Fruit fly (Drosophila melanogaster) whole organism, prepupa: ENCODE measurements around the gene CG42660.

Source experiments
- Blimp-1 ChIP-seq: fragments of 200-800 bp; sonication (Bioruptor generic); optimal IDR thresholded peaks from 3 replicates; lab custom pipeline; 2017; ENCODE audit warnings: missing biosample characterization, missing genetic modification characterization, mild to moderate bottlenecking, moderate library complexity, missing genetic modification reagents
- CG10631 ChIP-seq: fragments of 200-800 bp; sonication (Bioruptor generic); optimal IDR thresholded peaks from 2 replicates; lab custom pipeline; 2016; ENCODE audit warnings: missing biosample characterization, missing genetic modification characterization
- CG11902 ChIP-seq: fragments of 200-800 bp; sonication (Bioruptor generic); optimal IDR thresholded peaks from 3 replicates; lab custom pipeline; 2016; ENCODE audit warnings: missing biosample characterization, missing genetic modification characterization
- CG15336 ChIP-seq: fragments of 200-800 bp; sonication (Bioruptor generic); IDR thresholded peaks from 2 replicates; pipeline ENCODE4 v1.3.6; 2022; ENCODE audit warnings: missing biosample characterization, missing genetic modification characterization
- CG1621 ChIP-seq: fragments of 200-800 bp; sonication (Bioruptor generic); optimal IDR thresholded peaks from 3 replicates; lab custom pipeline; 2018; ENCODE audit warnings: missing biosample characterization, mild to moderate bottlenecking, missing genetic modification characterization
- CG3032 ChIP-seq: fragments of 200-800 bp; optimal IDR thresholded peaks from 2 replicates; lab custom pipeline; 2019; ENCODE audit warnings: missing biosample characterization, mild to moderate bottlenecking, missing genetic modification characterization, moderate library complexity
- CG31627 ChIP-seq: fragments of 200-800 bp; sonication (Bioruptor generic); optimal IDR thresholded peaks from 3 replicates; lab custom pipeline; 2016; ENCODE audit warnings: missing biosample characterization, missing genetic modification characterization
- CG32006 ChIP-seq: fragments of 200-800 bp; sonication (Bioruptor generic); optimal IDR thresholded peaks from 3 replicates; lab custom pipeline; 2017; ENCODE audit warnings: missing biosample characterization, mild to moderate bottlenecking, missing genetic modification characterization
- CG34406 ChIP-seq: fragments of 200-800 bp; sonication (Bioruptor generic); optimal IDR thresholded peaks from 3 replicates; lab custom pipeline; 2016; ENCODE audit warnings: missing biosample characterization, missing genetic modification characterization
- CG3919 ChIP-seq: fragments of 200-800 bp; sonication (Bioruptor generic); optimal IDR thresholded peaks from 3 replicates; lab custom pipeline; 2016; ENCODE audit warnings: missing biosample characterization, missing genetic modification characterization
- CG4318 ChIP-seq: fragments of 200-800 bp; sonication (Bioruptor generic); optimal IDR thresholded peaks from 3 replicates; lab custom pipeline; 2017; ENCODE audit warnings: missing biosample characterization, mild to moderate bottlenecking, missing genetic modification characterization
- CG6163 ChIP-seq: fragments of 200-800 bp; sonication (Bioruptor generic); IDR thresholded peaks from 3 replicates; pipeline ENCODE4 v1.3.6; 2022; ENCODE audit warnings: missing biosample characterization, missing genetic modification characterization
- CG6276 ChIP-seq: fragments of 200-800 bp; sonication (Bioruptor generic); optimal IDR thresholded peaks from 2 replicates; lab custom pipeline; 2017; ENCODE audit warnings: missing biosample characterization, mild to moderate bottlenecking, missing genetic modification characterization
- CG6792 ChIP-seq: fragments of 200-800 bp; sonication (Bioruptor generic); optimal IDR thresholded peaks from 3 replicates; lab custom pipeline; 2016; ENCODE audit warnings: missing biosample characterization, missing genetic modification characterization
- CG6808 ChIP-seq: fragments of 200-800 bp; sonication (Bioruptor generic); optimal IDR thresholded peaks from 3 replicates; lab custom pipeline; 2017; ENCODE audit warnings: missing biosample characterization, missing genetic modification characterization, mild to moderate bottlenecking, moderate library complexity, missing genetic modification reagents
- CG6854 ChIP-seq: fragments of 200-800 bp; sonication (Bioruptor generic); optimal IDR thresholded peaks from 2 replicates; lab custom pipeline; 2017; ENCODE audit warnings: missing biosample characterization, mild to moderate bottlenecking, missing genetic modification characterization
- CG7368 ChIP-seq: fragments of 200-800 bp; sonication (Bioruptor generic); optimal IDR thresholded peaks from 3 replicates; lab custom pipeline; 2016; ENCODE audit warnings: missing biosample characterization, missing genetic modification characterization
- CG8119 ChIP-seq: fragments of 200-800 bp; sonication (Bioruptor generic); IDR thresholded peaks from 3 replicates; pipeline ENCODE4 v1.3.6; 2022; ENCODE audit warnings: missing biosample characterization, missing genetic modification characterization
- CG8319 ChIP-seq: fragments of 200-800 bp; sonication (Bioruptor generic); optimal IDR thresholded peaks from 3 replicates; lab custom pipeline; 2016; ENCODE audit warnings: missing biosample characterization, missing genetic modification characterization
- CG8632 ChIP-seq: fragments of 200-800 bp; sonication (Bioruptor generic); optimal IDR thresholded peaks from 3 replicates; lab custom pipeline; 2016; ENCODE audit warnings: missing biosample characterization, missing genetic modification characterization
- CG9139 ChIP-seq: fragments of 200-800 bp; sonication (Bioruptor generic); optimal IDR thresholded peaks from 3 replicates; lab custom pipeline; 2017; ENCODE audit warnings: missing biosample characterization, mild to moderate bottlenecking, missing genetic modification characterization
- Eip75B ChIP-seq: fragments of 200-800 bp; sonication (Bioruptor generic); optimal IDR thresholded peaks from 3 replicates; lab custom pipeline; 2016; ENCODE audit warnings: missing biosample characterization, missing genetic modification characterization
- Eip78C ChIP-seq: fragments of 200-800 bp; sonication (Bioruptor generic); peaks from one replicate; lab custom pipeline; 2016; ENCODE audit warnings: missing biosample characterization, missing genetic modification characterization
- Eip93F ChIP-seq: fragments of 200-800 bp; sonication (Bioruptor generic); optimal IDR thresholded peaks from 2 replicates; lab custom pipeline; 2016; ENCODE audit warnings: missing biosample characterization, mild to moderate bottlenecking, missing genetic modification characterization
- Ets21C ChIP-seq: fragments of 200-800 bp; sonication (Bioruptor generic); optimal IDR thresholded peaks from 3 replicates; lab custom pipeline; 2016; ENCODE audit warnings: missing biosample characterization, missing genetic modification characterization
- Ets96B ChIP-seq: fragments of 200-800 bp; optimal IDR thresholded peaks from 2 replicates; lab custom pipeline; 2019; ENCODE audit warnings: missing biosample characterization, mild to moderate bottlenecking, missing genetic modification characterization, moderate library complexity
- Gug ChIP-seq: fragments of 200-800 bp; sonication (Bioruptor generic); IDR thresholded peaks from 2 replicates; pipeline ENCODE4 v1.3.6; 2022; ENCODE audit warnings: missing biosample characterization, missing genetic modification characterization
- Hr38 ChIP-seq: sonication (Bioruptor generic); optimal IDR thresholded peaks from 2 replicates; lab custom pipeline; 2016; ENCODE audit warnings: missing biosample characterization, missing genetic modification characterization
- Hr39 ChIP-seq: fragments of 200-800 bp; sonication (Bioruptor generic); optimal IDR thresholded peaks from 2 replicates; lab custom pipeline; 2016; ENCODE audit warnings: missing biosample characterization, missing genetic modification characterization
- Hr4 ChIP-seq: fragments of 200-800 bp; sonication (Bioruptor generic); optimal IDR thresholded peaks from 3 replicates; lab custom pipeline; 2016; ENCODE audit warnings: missing biosample characterization, missing genetic modification characterization
- Met ChIP-seq: fragments of 200-800 bp; sonication (Bioruptor generic); optimal IDR thresholded peaks from 3 replicates; lab custom pipeline; 2016; ENCODE audit warnings: missing biosample characterization, missing genetic modification characterization
- Smox ChIP-seq: fragments of 200-800 bp; sonication (Bioruptor generic); optimal IDR thresholded peaks from 3 replicates; lab custom pipeline; 2016; ENCODE audit warnings: missing biosample characterization, missing genetic modification characterization
- Sox102F ChIP-seq: fragments of 200-800 bp; sonication (Bioruptor generic); optimal IDR thresholded peaks from 2 replicates; lab custom pipeline; 2016; ENCODE audit warnings: missing biosample characterization, mild to moderate bottlenecking, missing genetic modification characterization
- Sox14 ChIP-seq: fragments of 200-800 bp; sonication (Bioruptor generic); optimal IDR thresholded peaks from 3 replicates; lab custom pipeline; 2016; ENCODE audit warnings: missing biosample characterization, missing genetic modification characterization
- Sox15 ChIP-seq: fragments of 200-800 bp; sonication (Bioruptor generic); optimal IDR thresholded peaks from 3 replicates; lab custom pipeline; 2016; ENCODE audit warnings: missing biosample characterization, missing genetic modification characterization
- achi ChIP-seq: fragments of 200-800 bp; sonication (Bioruptor generic); optimal IDR thresholded peaks from 3 replicates; lab custom pipeline; 2016; ENCODE audit warnings: missing biosample characterization, missing genetic modification characterization
- acj6 ChIP-seq: fragments of 200-800 bp; sonication (Bioruptor generic); optimal IDR thresholded peaks from 3 replicates; lab custom pipeline; 2016; ENCODE audit warnings: missing biosample characterization, missing genetic modification characterization
- cyc ChIP-seq: fragments of 200-800 bp; sonication (Bioruptor generic); optimal IDR thresholded peaks from 3 replicates; lab custom pipeline; 2016; ENCODE audit warnings: missing biosample characterization, missing genetic modification characterization
- dac ChIP-seq: fragments of 200-800 bp; sonication (Bioruptor generic); optimal IDR thresholded peaks from 2 replicates; lab custom pipeline; 2017; ENCODE audit warnings: missing biosample characterization, mild to moderate bottlenecking, missing genetic modification characterization
- dsx ChIP-seq: fragments of 200-800 bp; optimal IDR thresholded peaks from 3 replicates; lab custom pipeline; 2019; ENCODE audit warnings: missing biosample characterization, mild to moderate bottlenecking, missing genetic modification characterization, moderate library complexity; ENCODE audit not compliant: poor library complexity, severe bottlenecking
- eg ChIP-seq: fragments of 200-800 bp; sonication (Bioruptor generic); IDR thresholded peaks from 3 replicates; pipeline ENCODE4 v1.3.6; 2022; ENCODE audit warnings: missing biosample characterization, missing genetic modification characterization
- esn ChIP-seq: fragments of 200-800 bp; sonication (Bioruptor generic); optimal IDR thresholded peaks from 2 replicates; lab custom pipeline; 2016; ENCODE audit warnings: missing biosample characterization, mild to moderate bottlenecking, missing genetic modification characterization, moderate library complexity
- fd59A ChIP-seq: fragments of 200-800 bp; sonication (Bioruptor generic); optimal IDR thresholded peaks from 2 replicates; lab custom pipeline; 2017; ENCODE audit warnings: missing biosample characterization, mild to moderate bottlenecking, missing genetic modification characterization, missing genetic modification reagents
- fd85E ChIP-seq: fragments of 200-800 bp; sonication (Bioruptor generic); optimal IDR thresholded peaks from 3 replicates; lab custom pipeline; 2016; ENCODE audit warnings: missing biosample characterization, missing genetic modification characterization
- fkh ChIP-seq: fragments of 200-800 bp; sonication (Bioruptor generic); optimal IDR thresholded peaks from 3 replicates; lab custom pipeline; 2017; ENCODE audit warnings: missing biosample characterization, mild to moderate bottlenecking, missing genetic modification characterization, moderate library complexity
- lz ChIP-seq: fragments of 200-800 bp; sonication (Bioruptor generic); optimal IDR thresholded peaks from 3 replicates; lab custom pipeline; 2016; ENCODE audit warnings: missing biosample characterization, missing genetic modification characterization
- net ChIP-seq: fragments of 200-800 bp; sonication (Bioruptor generic); optimal IDR thresholded peaks from 3 replicates; lab custom pipeline; 2016; ENCODE audit warnings: missing biosample characterization, missing genetic modification characterization
- pdm3 ChIP-seq: fragments of 200-800 bp; sonication (Bioruptor generic); optimal IDR thresholded peaks from 3 replicates; lab custom pipeline; 2016; ENCODE audit warnings: missing biosample characterization, missing genetic modification characterization
- salr ChIP-seq, 2 experiments: fragments of 200-800 bp; sonication (Bioruptor generic); optimal IDR thresholded peaks; 3 replicates each; lab custom pipeline; 2016 to 2018; ENCODE audit warnings: missing biosample characterization in 2 of 2, missing genetic modification characterization in 2 of 2, mild to moderate bottlenecking in 1 of 2
- spab ChIP-seq: fragments of 200-800 bp; sonication (Bioruptor generic); optimal IDR thresholded peaks from 2 replicates; lab custom pipeline; 2017; ENCODE audit warnings: missing biosample characterization, mild to moderate bottlenecking, missing genetic modification characterization, missing genetic modification reagents
- svp ChIP-seq: fragments of 200-800 bp; sonication (Bioruptor generic); peaks from one replicate; lab custom pipeline; 2016; ENCODE audit warnings: missing biosample characterization, missing genetic modification characterization
- topi ChIP-seq: fragments of 200-800 bp; sonication (Bioruptor generic); optimal IDR thresholded peaks from 3 replicates; lab custom pipeline; 2016; ENCODE audit warnings: missing biosample characterization, missing genetic modification characterization
- vri ChIP-seq: fragments of 200-800 bp; sonication (Bioruptor generic); optimal IDR thresholded peaks from 3 replicates; lab custom pipeline; 2016; ENCODE audit warnings: missing biosample characterization, mild to moderate bottlenecking, missing genetic modification characterization

The CG42660 gene

dm6 chr3L:7433325-7433827, 31.9 kb upstream of the CG42660 start:
- TF ChIP-seq Ets96B (peak; percentile 47), Hr39 (GFP tag; lab: Kevin White, UChicago) (no peak), CG32006 (GFP tag; lab: Kevin White, UChicago) (peak; percentile 53), Eip78C (GFP tag; lab: Kevin White, UChicago) (no peak), CG7368 (no peak), Blimp-1 (GFP tag; lab: Kevin White, UChicago) (no peak), acj6 (no peak), salr (GFP tag; optimal IDR thresholded peaks at IDR 0.05; lab: Kevin White, UChicago) (peak; percentile 13 to 46), fkh (peak; percentile 14), achi (GFP tag; lab: Kevin White, UChicago) (no peak), spab (GFP tag; lab: Kevin White, UChicago) (peak; percentile 22), lz (GFP tag; lab: Kevin White, UChicago) (no peak), CG10631 (GFP tag; lab: Kevin White, UChicago) (peak; percentile 20), CG15336 (GFP tag; lab: Robert Waterston, UW) (no peak; the same call in none of the 2 replicates), Met (no peak), topi (GFP tag; lab: Kevin White, UChicago) (no peak), CG6276 (GFP tag; lab: Kevin White, UChicago) (peak; percentile 2), CG3032 (peak; percentile 40), CG9139 (GFP tag; lab: Kevin White, UChicago) (peak; percentile 42), cyc (GFP tag; lab: Kevin White, UChicago) (no peak), Smox (GFP tag; lab: Kevin White, UChicago) (no peak), Gug (GFP tag; lab: Robert Waterston, UW) (peak; percentile 68), Ets21C (GFP tag; lab: Kevin White, UChicago) (no peak), CG6792 (GFP tag; lab: Kevin White, UChicago) (no peak), Sox14 (GFP tag; lab: Kevin White, UChicago) (peak; percentile 40), Sox102F (GFP tag; lab: Kevin White, UChicago) (no peak), esn (GFP tag; lab: Kevin White, UChicago) (no peak), svp (no peak), dac (GFP tag; lab: Kevin White, UChicago) (peak; percentile 24), CG8632 (GFP tag; lab: Kevin White, UChicago) (no peak), CG3919 (GFP tag; lab: Kevin White, UChicago) (no peak), CG1621 (tag; lab: Kevin White, UChicago) (peak; percentile 25), Hr4 (no peak), CG8119 (peak; percentile 48; the same call in 2 of the 3 replicates), eg (GFP tag; lab: Robert Waterston, UW) (peak; percentile 78), CG6808 (GFP tag; lab: Kevin White, UChicago) (peak; percentile 63), fd85E (GFP tag; lab: Kevin White, UChicago) (no peak), Eip75B (no peak), Eip93F (no peak), fd59A (GFP tag; lab: Kevin White, UChicago) (peak; percentile 27), CG6854 (no peak), pdm3 (GFP tag; lab: Kevin White, UChicago) (no peak), CG11902 (GFP tag; lab: Kevin White, UChicago) (no peak), CG4318 (no peak), net (peak; percentile 25), CG6163 (GFP tag; lab: Robert Waterston, UW) (peak; percentile 78), Sox15 (GFP tag; lab: Kevin White, UChicago) (no peak), CG31627 (GFP tag; lab: Kevin White, UChicago) (no peak), Hr38 (GFP tag; lab: Kevin White, UChicago) (no peak), CG34406 (GFP tag; lab: Kevin White, UChicago) (peak; percentile 0), CG8319 (GFP tag; lab: Kevin White, UChicago) (no peak), vri (no peak), dsx (GFP tag; lab: Kevin White, UChicago) (peak; percentile 33)
